Fruit fly (Drosophila melanogaster) whole organism: Measurements from ENCODE around the gene CG4565.

Experiments
- CG8478 ChIP-seq: fragments of >200 bp; optimal IDR thresholded peaks from 2 replicates; lab custom pipeline; 2018; ENCODE audit warnings: inconsistent platforms
- pan ChIP-seq: fragments of >200 bp; optimal IDR thresholded peaks from 2 replicates; lab custom pipeline; 2017
- psq ChIP-seq: fragments of >200 bp; optimal IDR thresholded peaks from 2 replicates; lab custom pipeline; 2017
- usp ChIP-seq: fragments of >200 bp; optimal IDR thresholded peaks from 2 replicates; lab custom pipeline; 2017; ENCODE audit warnings: missing biosample characterization, missing genetic modification characterization, mixed read lengths

DNA sequence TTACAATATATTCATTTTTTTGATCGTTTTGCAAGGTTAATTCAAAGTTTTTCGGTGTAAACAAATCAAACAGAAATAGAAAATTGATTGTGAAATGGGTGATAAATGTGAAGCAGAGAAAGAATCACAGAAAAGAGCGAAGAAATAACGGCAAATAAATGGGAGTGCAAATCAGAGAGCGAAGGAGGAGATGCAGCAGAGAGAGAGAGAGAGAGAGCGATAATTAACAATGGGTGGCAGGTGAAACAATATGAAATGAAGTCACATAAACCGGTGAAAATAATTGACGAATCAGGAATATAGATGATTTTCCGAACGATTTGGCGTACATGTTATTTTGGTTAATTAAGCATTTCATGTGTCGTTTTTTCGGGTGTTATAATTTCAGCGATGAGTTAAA is 11.4 kb downstream of the CG4565 start:
- TF ChIP-seq psq (no peak), pan (lab: Kevin White, UChicago) (no peak), CG8478 (no peak), usp (GFP tag; lab: Kevin White, UChicago) (no peak)
